Fruit fly (Drosophila melanogaster): ENCODE measurements around the gene CG15465.

CG15465 gene

dm6 chrX:5093924-5094323 lies 8.4 kb downstream of the CG15465 start (continued):
- peak; percentile 15 for TF ChIP-seq CG10274 (GFP tag; optimal IDR thresholded peaks at IDR 0.05)
- TF ChIP-seq CG12155 (GFP tag; optimal IDR thresholded peaks at IDR 0.05), result peak; percentile 46
- TF ChIP-seq CG3281 (GFP tag; optimal IDR thresholded peaks at IDR 0.05), result peak; percentile 69
- TF ChIP-seq nau (GFP tag; optimal IDR thresholded peaks at IDR 0.05), result peak; percentile 63
- TF ChIP-seq sob (GFP tag; IDR thresholded peaks at IDR 0.05), result peak; percentile 57
- TF ChIP-seq CG3065 (GFP tag; optimal IDR thresholded peaks at IDR 0.05), result no peak
- TF ChIP-seq Antp (GFP tag; optimal IDR thresholded peaks at IDR 0.05), result peak; percentile 71
- TF ChIP-seq CG12942 (GFP tag; optimal IDR thresholded peaks at IDR 0.05), result peak; percentile 62
- TF ChIP-seq onecut (GFP tag; IDR thresholded peaks at IDR 0.05), result peak; percentile 58
- peak; percentile 54 to 64 for TF ChIP-seq chif (GFP tag; optimal IDR thresholded peaks at IDR 0.05)
- peak; percentile 67 for TF ChIP-seq CG15269 (tag; optimal IDR thresholded peaks at IDR 0.05)
- TF ChIP-seq MBD-R2 (GFP tag; IDR thresholded peaks at IDR 0.05), result peak; percentile 43; the same call in 1 of the 2 replicates
- no peak for TF ChIP-seq sna (GFP tag; IDR thresholded peaks at IDR 0.05; ENCODE audit: partially characterized antibody)
- TF ChIP-seq disco-r (GFP tag; optimal IDR thresholded peaks at IDR 0.05), result peak; percentile 22
- no peak for TF ChIP-seq CG7987 (GFP tag; optimal IDR thresholded peaks at IDR 0.05)
- TF ChIP-seq NfI (GFP tag; optimal IDR thresholded peaks at IDR 0.05), result peak; percentile 72
- no peak for TF ChIP-seq jigr1 (GFP tag; IDR thresholded peaks at IDR 0.05)
- TF ChIP-seq aop (GFP tag; IDR thresholded peaks at IDR 0.05), result no peak
- no peak for TF ChIP-seq BEAF-32 (GFP tag; optimal IDR thresholded peaks at IDR 0.05)
- 0 out of 2 replicates have a peak, but pooled peaks have one; percentile 42 for TF ChIP-seq CG5953 (GFP tag; IDR thresholded peaks at IDR 0.05)
- TF ChIP-seq CG6765 (GFP tag; optimal IDR thresholded peaks at IDR 0.05), result peak; percentile 34
- TF ChIP-seq Elba2 (GFP tag; optimal IDR thresholded peaks at IDR 0.05), result no peak
- TF ChIP-seq Eip74EF (GFP tag; optimal IDR thresholded peaks at IDR 0.05), result peak in 1 of 2 experiments; percentile 65
- peak; percentile 13 for TF ChIP-seq fd64A (GFP tag; optimal IDR thresholded peaks at IDR 0.05)
- TF ChIP-seq so (GFP tag; IDR thresholded peaks at IDR 0.05), result peak; percentile 71; the same call in 2 of the 3 replicates
- TF ChIP-seq Dref (GFP tag; IDR thresholded peaks at IDR 0.05), result no peak
- TF ChIP-seq org-1 (GFP tag; optimal IDR thresholded peaks at IDR 0.05), result peak; percentile 70
- peak; percentile 58 for TF ChIP-seq bab2 (GFP tag; optimal IDR thresholded peaks at IDR 0.05)
- TF ChIP-seq Jarid2 (GFP tag; optimal IDR thresholded peaks at IDR 0.05), result peak; percentile 46
- peak; percentile 42 for TF ChIP-seq Hr3 (GFP tag; optimal IDR thresholded peaks at IDR 0.05)
- peak; percentile 28 for TF ChIP-seq Mad (GFP tag; optimal IDR thresholded peaks at IDR 0.05)
- TF ChIP-seq B-H1 (GFP tag; IDR thresholded peaks at IDR 0.05), result peak; percentile 51
- no peak for TF ChIP-seq CG11560 (tag; IDR thresholded peaks at IDR 0.05)
- TF ChIP-seq CG6254 (GFP tag; optimal IDR thresholded peaks at IDR 0.05), result peak; percentile 59
- peak; percentile 64 for TF ChIP-seq run (tag; optimal IDR thresholded peaks at IDR 0.05)
- TF ChIP-seq CG6683 (GFP tag; optimal IDR thresholded peaks at IDR 0.05), result peak; percentile 48
- TF ChIP-seq wor (GFP tag; IDR thresholded peaks at IDR 0.05), result peak; percentile 54; the same call in 1 of the 2 replicates
- peak; percentile 74 for TF ChIP-seq Fer3 (tag; optimal IDR thresholded peaks at IDR 0.05)
- TF ChIP-seq CG4404 (GFP tag; IDR thresholded peaks at IDR 0.05), result no peak
- TF ChIP-seq Nf-YB (GFP tag; optimal IDR thresholded peaks at IDR 0.05), result peak; percentile 43
- no peak for TF ChIP-seq br (optimal IDR thresholded peaks at IDR 0.05)
- peak; percentile 34 for TF ChIP-seq pum (GFP tag; optimal IDR thresholded peaks at IDR 0.05)
- no peak for TF ChIP-seq kay (GFP tag; optimal IDR thresholded peaks at IDR 0.05)
- TF ChIP-seq z (GFP tag; IDR thresholded peaks at IDR 0.05), result no peak
- TF ChIP-seq h (optimal IDR thresholded peaks at IDR 0.05), result no peak
- TF ChIP-seq CG17912 (GFP tag; optimal IDR thresholded peaks at IDR 0.05), result no peak
- TF ChIP-seq Nf-YA (GFP tag; IDR thresholded peaks at IDR 0.05), result peak; percentile 16; the same call in 1 of the 2 replicates
- TF ChIP-seq CG31365 (tag; optimal IDR thresholded peaks at IDR 0.05), result peak; percentile 33
- no peak for TF ChIP-seq gfzf (GFP tag; optimal IDR thresholded peaks at IDR 0.05)
- TF ChIP-seq Hr78 (GFP tag; optimal IDR thresholded peaks at IDR 0.05), result peak in 1 of 2 experiments; percentile 24
- TF ChIP-seq kah (GFP tag; optimal IDR thresholded peaks at IDR 0.05), result peak; percentile 7
